Fruit fly (Drosophila melanogaster) whole organism, embryonic: ENCODE measurements around the gene CG9372.

Experiments used
- CG10267 ChIP-seq: fragments of 200-800 bp; sonication (Bioruptor generic); optimal IDR thresholded peaks from 2 replicates; lab custom pipeline; 2018; ENCODE audit warnings: missing biosample characterization, mild to moderate bottlenecking, missing genetic modification characterization, moderate library complexity
- CG11398 ChIP-seq: fragments of 200-800 bp; sonication (Bioruptor generic); optimal IDR thresholded peaks from 2 replicates; lab custom pipeline; 2016; ENCODE audit warnings: missing biosample characterization, missing genetic modification characterization
- CG13287 ChIP-seq: fragments of 200-800 bp; sonication (Bioruptor generic); IDR thresholded peaks from 2 replicates; pipeline ENCODE4 v1.3.6; 2022; ENCODE audit warnings: missing biosample characterization, missing genetic modification characterization; ENCODE audit not compliant: partially characterized antibody
- CG13624 ChIP-seq: fragments of 200-800 bp; sonication (Bioruptor generic); optimal IDR thresholded peaks from 2 replicates; lab custom pipeline; 2016; ENCODE audit warnings: missing biosample characterization, missing genetic modification characterization
- CG13894 ChIP-seq: fragments of 200-800 bp; sonication (Bioruptor generic); optimal IDR thresholded peaks from 3 replicates; lab custom pipeline; 2018; ENCODE audit warnings: missing biosample characterization, mild to moderate bottlenecking, missing genetic modification characterization, moderate library complexity
- CG14710 ChIP-seq: fragments of 200-800 bp; sonication (Bioruptor generic); optimal IDR thresholded peaks from 3 replicates; lab custom pipeline; 2019; ENCODE audit warnings: missing biosample characterization, mild to moderate bottlenecking, missing genetic modification characterization, moderate library complexity
- CG15479 ChIP-seq: fragments of 200-800 bp; sonication (Bioruptor generic); optimal IDR thresholded peaks from 3 replicates; lab custom pipeline; 2019; ENCODE audit warnings: missing biosample characterization, mild to moderate bottlenecking, missing genetic modification characterization, moderate library complexity
- CG17186 ChIP-seq: fragments of 200-800 bp; sonication (Bioruptor generic); optimal IDR thresholded peaks from 3 replicates; lab custom pipeline; 2017; ENCODE audit warnings: missing biosample characterization, missing genetic modification reagents, missing genetic modification characterization
- CG2116 ChIP-seq: fragments of 200-800 bp; sonication (Bioruptor generic); optimal IDR thresholded peaks from 3 replicates; lab custom pipeline; 2018; ENCODE audit warnings: missing biosample characterization, mild to moderate bottlenecking, missing genetic modification characterization
- CG2120 ChIP-seq: fragments of 200-800 bp; sonication (Bioruptor generic); optimal IDR thresholded peaks from 3 replicates; lab custom pipeline; 2016; ENCODE audit warnings: missing biosample characterization, missing genetic modification characterization
- CG2678 ChIP-seq: fragments of 200-800 bp; sonication (Bioruptor generic); optimal IDR thresholded peaks from 3 replicates; lab custom pipeline; 2019; ENCODE audit warnings: missing biosample characterization, mild to moderate bottlenecking, missing genetic modification characterization, moderate library complexity
- CG30403 ChIP-seq: fragments of 200-800 bp; sonication (Bioruptor generic); optimal IDR thresholded peaks from 3 replicates; lab custom pipeline; 2016; ENCODE audit warnings: missing biosample characterization, missing genetic modification characterization
- CG31224 ChIP-seq: fragments of 200-800 bp; sonication (Bioruptor generic); IDR thresholded peaks from 2 replicates; pipeline ENCODE4 v1.3.6; 2022; ENCODE audit warnings: missing biosample characterization, missing genetic modification characterization
- CG34224 ChIP-seq: fragments of 200-800 bp; sonication (Bioruptor generic); IDR thresholded peaks from 3 replicates; pipeline ENCODE4 v1.3.6; 2022; ENCODE audit warnings: missing biosample characterization, missing genetic modification characterization; ENCODE audit not compliant: partially characterized antibody
- CG6272 ChIP-seq: fragments of 200-800 bp; sonication (Bioruptor generic); IDR thresholded peaks from 2 replicates; pipeline ENCODE4 v1.3.6; 2022; ENCODE audit warnings: missing biosample characterization, missing genetic modification characterization
- CG7357 ChIP-seq: fragments of 200-800 bp; sonication (Bioruptor generic); IDR thresholded peaks from 3 replicates; pipeline ENCODE4 v1.3.6; 2022; ENCODE audit warnings: missing biosample characterization, missing genetic modification characterization
- CG9932 ChIP-seq: fragments of 200-800 bp; sonication (Bioruptor generic); IDR thresholded peaks from 2 replicates; pipeline ENCODE4 v1.3.6; 2022; ENCODE audit warnings: missing biosample characterization, missing genetic modification characterization
- CTCF ChIP-seq: fragments of 200-800 bp; sonication (Bioruptor generic); optimal IDR thresholded peaks from 2 replicates; lab custom pipeline; 2017; ENCODE audit warnings: missing biosample characterization, mild to moderate bottlenecking, missing genetic modification characterization, moderate library complexity
- Dp ChIP-seq: fragments of 200-800 bp; sonication (Bioruptor generic); optimal IDR thresholded peaks from 2 replicates; lab custom pipeline; 2018; ENCODE audit warnings: missing biosample characterization, mild to moderate bottlenecking, missing genetic modification characterization, moderate library complexity
- E2f1 ChIP-seq: fragments of 200-800 bp; sonication (Bioruptor generic); IDR thresholded peaks from 2 replicates; pipeline ENCODE4 v1.3.6; 2022; ENCODE audit warnings: missing biosample characterization, missing genetic modification characterization
- Gsc ChIP-seq: fragments of 200-800 bp; sonication (Bioruptor generic); IDR thresholded peaks from 2 replicates; pipeline ENCODE4 v1.3.6; 2022; ENCODE audit warnings: missing biosample characterization, missing genetic modification characterization
- HLH4C ChIP-seq: fragments of 200-800 bp; sonication (Bioruptor generic); IDR thresholded peaks from 3 replicates; pipeline ENCODE4 v1.3.6; 2022; ENCODE audit warnings: missing biosample characterization, missing genetic modification characterization; ENCODE audit not compliant: partially characterized antibody
- Hr51 ChIP-seq, 2 experiments: fragments of 200-800 bp; sonication (Bioruptor generic); optimal IDR thresholded peaks; 2 replicates in 1 of 2; 3 replicates in 1 of 2; lab custom pipeline; 2016 to 2018; ENCODE audit warnings: missing biosample characterization in 2 of 2, missing genetic modification characterization in 2 of 2, mild to moderate bottlenecking in 1 of 2, moderate library complexity in 1 of 2
- Rx ChIP-seq: fragments of 200-800 bp; sonication (Bioruptor generic); IDR thresholded peaks from 2 replicates; pipeline ENCODE4 v1.3.6; 2022; ENCODE audit warnings: missing biosample characterization, missing genetic modification characterization
- Sin3A ChIP-seq: fragments of >200 bp; optimal IDR thresholded peaks from 2 replicates; lab custom pipeline; 2018
- Ssrp ChIP-seq: fragments of 200-800 bp; sonication (Bioruptor generic); optimal IDR thresholded peaks from 2 replicates; lab custom pipeline; 2018; ENCODE audit warnings: missing biosample characterization, mild to moderate bottlenecking, missing genetic modification characterization, moderate library complexity
- amos ChIP-seq: fragments of 200-800 bp; sonication (Bioruptor generic); IDR thresholded peaks from 2 replicates; pipeline ENCODE4 v1.3.6; 2022; ENCODE audit warnings: missing biosample characterization, missing genetic modification characterization; ENCODE audit not compliant: partially characterized antibody
- ato ChIP-seq: fragments of 200-800 bp; sonication (Bioruptor generic); IDR thresholded peaks from 2 replicates; pipeline ENCODE4 v1.3.6; 2022; ENCODE audit warnings: missing biosample characterization, missing genetic modification characterization; ENCODE audit not compliant: partially characterized antibody
- chinmo ChIP-seq: fragments of 200-800 bp; sonication (Bioruptor generic); IDR thresholded peaks from 4 replicates; pipeline ENCODE4 v1.3.6; 2022; ENCODE audit warnings: missing biosample characterization, missing genetic modification characterization; ENCODE audit not compliant: partially characterized antibody
- chn ChIP-seq: fragments of 200-800 bp; sonication (Bioruptor generic); optimal IDR thresholded peaks from 2 replicates; lab custom pipeline; 2016; ENCODE audit warnings: missing biosample characterization, missing genetic modification characterization
- crc ChIP-seq: fragments of 200-800 bp; sonication (Bioruptor generic); optimal IDR thresholded peaks from 2 replicates; lab custom pipeline; 2016; ENCODE audit warnings: missing biosample characterization, missing genetic modification characterization
- disco-r ChIP-seq: fragments of 200-800 bp; sonication (Bioruptor generic); optimal IDR thresholded peaks from 2 replicates; lab custom pipeline; 2016; ENCODE audit warnings: missing biosample characterization, missing genetic modification characterization
- ems ChIP-seq: fragments of 200-800 bp; sonication (Bioruptor generic); optimal IDR thresholded peaks from 3 replicates; lab custom pipeline; 2016; ENCODE audit warnings: missing biosample characterization, missing genetic modification characterization
- gfzf ChIP-seq: fragments of 200-800 bp; sonication (Bioruptor generic); optimal IDR thresholded peaks from 2 replicates; lab custom pipeline; 2016; ENCODE audit warnings: missing biosample characterization, mild to moderate bottlenecking, missing genetic modification characterization, moderate library complexity
- hb ChIP-seq: fragments of 200-800 bp; sonication (Bioruptor generic); IDR thresholded peaks from 3 replicates; pipeline ENCODE4 v1.3.6; 2022; ENCODE audit warnings: missing biosample characterization, missing genetic modification characterization; ENCODE audit not compliant: partially characterized antibody
- hkb ChIP-seq, 2 experiments: fragments of 200-800 bp in 1 of 2; fragments of >200 bp in 1 of 2; sonication (Bioruptor generic) in 1 of 2; IDR thresholded peaks in 1 of 2; optimal IDR thresholded peaks in 1 of 2; 2 replicates each; pipeline versions ENCODE4 v1.3.6 to Lab custom; 2017 to 2022; ENCODE audit warnings: missing biosample characterization in 1 of 2, missing genetic modification characterization in 1 of 2
- inv ChIP-seq: fragments of 200-800 bp; sonication (Bioruptor generic); IDR thresholded peaks from 2 replicates; pipeline ENCODE4 v1.3.6; 2022; ENCODE audit warnings: missing biosample characterization, missing genetic modification characterization; ENCODE audit not compliant: partially characterized antibody
- kni ChIP-seq: fragments of 200-800 bp; sonication (Bioruptor generic); optimal IDR thresholded peaks from 3 replicates; lab custom pipeline; 2017; ENCODE audit warnings: mild to moderate bottlenecking, missing biosample characterization, missing genetic modification reagents, missing genetic modification characterization
- nerfin-2 ChIP-seq: fragments of 200-800 bp; sonication (Bioruptor generic); IDR thresholded peaks from 2 replicates; pipeline ENCODE4 v1.3.6; 2022; ENCODE audit warnings: missing biosample characterization, missing genetic modification characterization; ENCODE audit not compliant: partially characterized antibody
- phol ChIP-seq: fragments of 200-800 bp; sonication (Bioruptor generic); optimal IDR thresholded peaks from 3 replicates; lab custom pipeline; 2018; ENCODE audit warnings: missing biosample characterization, mild to moderate bottlenecking, missing genetic modification characterization, moderate library complexity
- pzg ChIP-seq: fragments of 200-800 bp; sonication (Bioruptor generic); optimal IDR thresholded peaks from 3 replicates; lab custom pipeline; 2018; ENCODE audit warnings: missing biosample characterization, mild to moderate bottlenecking, missing genetic modification characterization, moderate library complexity
- ranshi ChIP-seq: fragments of 200-800 bp; sonication (Bioruptor generic); IDR thresholded peaks from 2 replicates; pipeline ENCODE4 v1.3.6; 2022; ENCODE audit warnings: missing biosample characterization, missing genetic modification characterization
- rib ChIP-seq: fragments of 200-800 bp; sonication (Bioruptor generic); IDR thresholded peaks from 2 replicates; pipeline ENCODE4 v1.3.6; 2022; ENCODE audit warnings: missing biosample characterization, missing genetic modification characterization
- so ChIP-seq: fragments of 200-800 bp; sonication (Bioruptor generic); IDR thresholded peaks from 3 replicates; pipeline ENCODE4 v1.3.6; 2022; ENCODE audit warnings: missing biosample characterization, missing genetic modification characterization
- tll ChIP-seq, 2 experiments: fragments of 200-800 bp in 1 of 2; fragments of >200 bp in 1 of 2; sonication (Bioruptor generic) in 1 of 2; optimal IDR thresholded peaks; 2 replicates each; lab custom pipeline; 2017 to 2019; ENCODE audit warnings: missing biosample characterization in 2 of 2, missing genetic modification characterization in 2 of 2, mild to moderate bottlenecking in 1 of 2, moderate library complexity in 1 of 2
- tna ChIP-seq: fragments of 200-800 bp; sonication (Bioruptor generic); IDR thresholded peaks from 2 replicates; pipeline ENCODE4 v1.3.6; 2022; ENCODE audit warnings: missing biosample characterization, missing genetic modification characterization; ENCODE audit not compliant: partially characterized antibody

CG9372 gene

dm6 chr3L:19618072-19618958, 12.3 kb downstream of the CG9372 start, which contains the start of gene asf1 (continued):
- peak; percentile 56 for TF ChIP-seq CG2120 (GFP tag; lab: Kevin White, UChicago)
- peak; percentile 19 for TF ChIP-seq CG30403 (GFP tag; lab: Kevin White, UChicago)
- peak; percentile 57 for TF ChIP-seq kni (GFP tag; lab: Kevin White, UChicago)
- TF ChIP-seq Gsc (GFP tag; lab: Robert Waterston, UW), result no peak
- TF ChIP-seq gfzf (GFP tag; lab: Kevin White, UChicago), result peak; percentile 85
- TF ChIP-seq CG11398 (GFP tag; lab: Kevin White, UChicago), result peak; percentile 30
- peak; percentile 71 for TF ChIP-seq inv (GFP tag; lab: Robert Waterston, UW)
- TF ChIP-seq rib (GFP tag; lab: Robert Waterston, UW), result peak; percentile 58; the same call in 1 of the 2 replicates
- TF ChIP-seq CG34224, result peak; percentile 72
- TF ChIP-seq Dp (GFP tag; lab: Kevin White, UChicago), result peak; percentile 70
- TF ChIP-seq HLH4C, result peak; percentile 64
- TF ChIP-seq CTCF (GFP tag; lab: Kevin White, UChicago), result peak; percentile 51
- TF ChIP-seq pzg (GFP tag; lab: Kevin White, UChicago), result peak; percentile 56
- peak; percentile 66 for TF ChIP-seq CG10267 (tag; lab: Kevin White, UChicago)
- no peak for TF ChIP-seq CG7357
- peak; percentile 75 for TF ChIP-seq CG2116
- peak; percentile 40 for TF ChIP-seq CG17186 (GFP tag; lab: Kevin White, UChicago)
- TF ChIP-seq ems (GFP tag; lab: Kevin White, UChicago), result no peak
- TF ChIP-seq CG31224 (GFP tag; lab: Robert Waterston, UW), result no peak
- peak; percentile 6 for TF ChIP-seq chn (GFP tag; lab: Kevin White, UChicago)
- no peak for TF ChIP-seq Rx
- TF ChIP-seq amos, result peak; percentile 74
- 0 out of 2 replicates have a peak, but pooled peaks have one; percentile 32 for TF ChIP-seq CG9932 (GFP tag; lab: Robert Waterston, UW)
- TF ChIP-seq phol (tag; lab: Kevin White, UChicago), result peak; percentile 42
- TF ChIP-seq disco-r (GFP tag; lab: Kevin White, UChicago), result peak; percentile 6
- peak; percentile 15 for TF ChIP-seq CG13624 (GFP tag; lab: Kevin White, UChicago)
- no peak for TF ChIP-seq so (GFP tag; lab: Robert Waterston, UW)
- TF ChIP-seq E2f1 (GFP tag; lab: Robert Waterston, UW), result peak; percentile 51; the same call in 1 of the 2 replicates
- TF ChIP-seq Sin3A (lab: Kevin White, UChicago), result peak; percentile 89
- peak in 1 of 2 experiments; percentile 3 for TF ChIP-seq Hr51 (GFP tag; optimal IDR thresholded peaks at IDR 0.05; lab: Kevin White, UChicago)
- TF ChIP-seq crc (GFP tag; lab: Kevin White, UChicago), result no peak
- peak; percentile 53 for TF ChIP-seq CG15479 (GFP tag; lab: Kevin White, UChicago)
- peak; percentile 49; the same call in 1 of the 2 replicates for TF ChIP-seq tna (GFP tag; lab: Robert Waterston, UW)
- TF ChIP-seq ato (GFP tag; lab: Robert Waterston, UW), result peak; percentile 45; the same call in 1 of the 2 replicates
- no peak for TF ChIP-seq nerfin-2 (GFP tag; lab: Robert Waterston, UW)
- no peak for TF ChIP-seq CG13894 (tag; lab: Kevin White, UChicago)
- TF ChIP-seq chinmo, result peak; percentile 88; the same call in 3 of the 4 replicates
- TF ChIP-seq Ssrp (tag; lab: Kevin White, UChicago), result no peak
- TF ChIP-seq CG14710 (tag; lab: Kevin White, UChicago), result peak; percentile 67
- peak; percentile 73; the same call in 1 of the 3 replicates for TF ChIP-seq hb (GFP tag; lab: Robert Waterston, UW)
- peak in 1 of 2 experiments; percentile 54 for TF ChIP-seq tll (GFP tag; optimal IDR thresholded peaks at IDR 0.05; lab: Kevin White, UChicago)
- no peak for TF ChIP-seq CG2678 (tag; lab: Kevin White, UChicago)
- no peak for TF ChIP-seq CG6272 (GFP tag; lab: Robert Waterston, UW)
- no peak for TF ChIP-seq hkb (optimal IDR thresholded peaks at IDR 0.05; lab: Kevin White, UChicago)
- TF ChIP-seq hkb (GFP tag; IDR thresholded peaks at IDR 0.05; lab: Robert Waterston, UW), result 0 out of 2 replicates have a peak, but pooled peaks have one; percentile 25
- 0 out of 2 replicates have a peak, but pooled peaks have one; percentile 7 for TF ChIP-seq ranshi (GFP tag; lab: Robert Waterston, UW)
- TF ChIP-seq CG13287 (GFP tag; lab: Robert Waterston, UW), result peak; percentile 82
